Fruit fly (Drosophila melanogaster): ENCODE data around the gene stx.

stx gene

DNA sequence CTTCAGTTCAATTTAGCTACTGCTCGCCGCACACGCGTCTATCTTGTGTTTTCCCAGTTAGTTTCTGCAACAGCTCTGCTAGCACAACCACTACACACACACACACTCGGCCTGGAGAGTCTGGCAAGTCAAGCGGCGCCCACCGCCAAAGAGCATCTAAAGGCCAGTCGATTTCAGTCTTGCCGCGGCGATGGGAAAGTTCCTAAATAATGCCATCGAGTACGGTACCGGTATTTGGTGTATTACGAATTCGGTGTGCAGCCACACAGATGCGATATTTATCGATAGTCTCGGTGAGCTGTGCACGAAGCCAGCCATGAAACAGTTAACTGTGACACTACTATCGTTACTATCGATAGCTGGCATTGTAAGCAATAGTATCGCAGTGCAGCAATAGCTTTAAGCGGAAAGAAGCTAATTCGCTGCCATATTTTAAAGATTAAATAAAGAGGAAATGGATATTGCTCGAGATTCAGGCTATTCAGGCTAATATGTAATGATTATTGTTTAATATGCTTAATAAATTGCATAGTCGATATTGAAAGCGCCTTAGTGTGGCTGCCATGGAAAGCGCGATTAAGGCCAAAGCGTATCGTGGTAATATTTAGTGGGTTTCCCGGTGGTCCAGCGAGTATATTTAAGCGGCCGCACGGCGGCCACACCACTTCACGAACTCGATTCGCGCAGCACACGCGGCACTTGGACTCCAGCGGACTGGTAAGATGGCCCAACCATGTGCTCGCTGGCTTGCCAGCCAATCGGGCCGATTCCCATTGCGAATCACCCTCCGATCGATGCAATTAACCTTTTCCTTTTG, at the start of gene stx (continued):
- TF ChIP-seq oc (tag; optimal IDR thresholded peaks at IDR 0.05), result no peak
- TF ChIP-seq ken (GFP tag; IDR thresholded peaks at IDR 0.05), result peak; percentile 56; the same call in 1 of the 3 replicates
- TF ChIP-seq CG17328 (GFP tag; IDR thresholded peaks at IDR 0.05), result peak; percentile 48; the same call in 1 of the 2 replicates
- peak; percentile 47 for TF ChIP-seq CG17385 (GFP tag; optimal IDR thresholded peaks at IDR 0.05)
- TF ChIP-seq gfzf (GFP tag; optimal IDR thresholded peaks at IDR 0.05), result peak; percentile 97
- TF ChIP-seq CG12104 (GFP tag; optimal IDR thresholded peaks at IDR 0.05), result peak; percentile 31
- TF ChIP-seq CG18011 (GFP tag; optimal IDR thresholded peaks at IDR 0.05), result no peak
- TF ChIP-seq pnt (GFP tag; optimal IDR thresholded peaks at IDR 0.05), result no peak
- TF ChIP-seq cwo (GFP tag; optimal IDR thresholded peaks at IDR 0.05), result peak; percentile 18
- TF ChIP-seq CG1529 (GFP tag; optimal IDR thresholded peaks at IDR 0.05), result peak; percentile 23
- TF ChIP-seq PHDP (tag; optimal IDR thresholded peaks at IDR 0.05), result no peak
- TF ChIP-seq Oli (tag; optimal IDR thresholded peaks at IDR 0.05), result no peak
- peak in 1 of 2 experiments; percentile 13 for TF ChIP-seq insv (GFP tag; optimal IDR thresholded peaks at IDR 0.05)
- TF ChIP-seq repo (GFP tag; optimal IDR thresholded peaks at IDR 0.05), result no peak
- no peak for TF ChIP-seq CG5245 (GFP tag; optimal IDR thresholded peaks at IDR 0.05)
- TF ChIP-seq CG32772 (GFP tag; IDR thresholded peaks at IDR 0.05), result no peak
- TF ChIP-seq Elba2 (GFP tag; optimal IDR thresholded peaks at IDR 0.05), result no peak
- peak; percentile 25 for TF ChIP-seq CG4707 (GFP tag; optimal IDR thresholded peaks at IDR 0.05)
- peak; percentile 33 for TF ChIP-seq CHES-1-like (GFP tag; optimal IDR thresholded peaks at IDR 0.05)
- no peak for TF ChIP-seq CG8944 (GFP tag; optimal IDR thresholded peaks at IDR 0.05)
- no peak for TF ChIP-seq emc (GFP tag; optimal IDR thresholded peaks at IDR 0.05)
- peak; percentile 98 for TF ChIP-seq amos (GFP tag; IDR thresholded peaks at IDR 0.05; ENCODE audit: partially characterized antibody)
- no peak for TF ChIP-seq CG10274 (GFP tag; optimal IDR thresholded peaks at IDR 0.05)
- peak; percentile 24 for TF ChIP-seq CG17912 (GFP tag; optimal IDR thresholded peaks at IDR 0.05)
- no peak for TF ChIP-seq CG9817 (tag; optimal IDR thresholded peaks at IDR 0.05)
- TF ChIP-seq CG7357 (GFP tag; IDR thresholded peaks at IDR 0.05), result no peak
- TF ChIP-seq Myb (GFP tag; optimal IDR thresholded peaks at IDR 0.05), result peak; percentile 35
- TF ChIP-seq dmrt99B (tag; optimal IDR thresholded peaks at IDR 0.05), result peak; percentile 11
- peak; percentile 59 for TF ChIP-seq onecut (GFP tag; IDR thresholded peaks at IDR 0.05)
- TF ChIP-seq CG17359 (tag; optimal IDR thresholded peaks at IDR 0.05), result peak; percentile 63
- TF ChIP-seq CG14050 (GFP tag; IDR thresholded peaks at IDR 0.05), result no peak; the same call in 2 of the 3 replicates
- TF ChIP-seq lbe (GFP tag; optimal IDR thresholded peaks at IDR 0.05), result peak; percentile 8
- TF ChIP-seq CG6791 (GFP tag; IDR thresholded peaks at IDR 0.05; ENCODE audit: partially characterized antibody), result peak; percentile 96
- TF ChIP-seq da (GFP tag; optimal IDR thresholded peaks at IDR 0.05), result no peak
- peak; percentile 35; the same call in 1 of the 2 replicates for TF ChIP-seq wdn (GFP tag; IDR thresholded peaks at IDR 0.05)
- peak; percentile 94 for TF ChIP-seq CG34224 (GFP tag; IDR thresholded peaks at IDR 0.05; ENCODE audit: partially characterized antibody)
- TF ChIP-seq slp2 (GFP tag; optimal IDR thresholded peaks at IDR 0.05), result no peak
- no peak for TF ChIP-seq bab2 (GFP tag; optimal IDR thresholded peaks at IDR 0.05)
- no peak for TF ChIP-seq CG43689 (GFP tag; IDR thresholded peaks at IDR 0.05)
- 0 out of 2 replicates have a peak, but pooled peaks have one; percentile 14 for TF ChIP-seq gsb (GFP tag; IDR thresholded peaks at IDR 0.05)
- peak; percentile 100 for TF ChIP-seq BEAF-32 (GFP tag; optimal IDR thresholded peaks at IDR 0.05)
- no peak for TF ChIP-seq CG10366 (GFP tag; IDR thresholded peaks at IDR 0.05)
- TF ChIP-seq run (tag; optimal IDR thresholded peaks at IDR 0.05), result no peak
- TF ChIP-seq CG10543 (GFP tag; optimal IDR thresholded peaks at IDR 0.05), result peak; percentile 24
- no peak for TF ChIP-seq CG15073 (GFP tag; optimal IDR thresholded peaks at IDR 0.05)
- no peak for TF ChIP-seq CG1647 (GFP tag; optimal IDR thresholded peaks at IDR 0.05)
- no peak for TF ChIP-seq cg (GFP tag; optimal IDR thresholded peaks at IDR 0.05)
- no peak for TF ChIP-seq pan (optimal IDR thresholded peaks at IDR 0.05)
- peak in 1 of 2 experiments; percentile 44 for TF ChIP-seq pan (GFP tag; optimal IDR thresholded peaks at IDR 0.05 in 1 of 2, IDR thresholded peaks at IDR 0.05 in 1 of 2)

Measured in whole organism, embryonic.